Worm (Caenorhabditis elegans) whole organism, L4/young adult: ENCODE results near the gene moc-6.

Experiments
- W03F9.2 ChIP-seq: fragments of 150-350 bp; optimal IDR thresholded peaks from 2 replicates; lab custom pipeline; 2014; ENCODE audit warnings: missing biosample characterization, missing genetic modification characterization
- dao-5 ChIP-seq: sonication (generic microtip); optimal IDR thresholded peaks from 2 replicates; lab custom pipeline; 2016; ENCODE audit warnings: missing genotype, missing genetic modification characterization, moderate library complexity, missing compliant biosample characterization
- him-1 ChIP-seq: sonication (generic microtip); optimal IDR thresholded peaks from 2 replicates; lab custom pipeline; 2016; ENCODE audit warnings: missing genotype, missing genetic modification reagents, missing genetic modification characterization, missing compliant biosample characterization

moc-6 gene

ce11 chrIII:5218687-5219086, 22.9 kb downstream of the moc-6 start, which contains the start of gene ZC155.2:
ZC155.2 (plus strand) TSS chrIII:5218987.
- no peak for TF ChIP-seq him-1 (tag; lab: Kevin White, UChicago)

- TF ChIP-seq W03F9.2 (tag; lab: Kevin White, UChicago) (no peak), dao-5 (tag; lab: Kevin White, UChicago) (no peak), him-1 (tag; lab: Kevin White, UChicago) (no peak)
Measured at ce11 chrIII:5221820-5222219, 26.0 kb downstream of the moc-6 start.

ce11 chrIII:5222777-5223176, 27.0 kb downstream of the moc-6 start:
- TF ChIP-seq W03F9.2 (tag; lab: Kevin White, UChicago) (no peak), dao-5 (tag; lab: Kevin White, UChicago) (no peak), him-1 (tag; lab: Kevin White, UChicago) (no peak)

- TF ChIP-seq dao-5 (tag; lab: Kevin White, UChicago) (no peak), W03F9.2 (tag; lab: Kevin White, UChicago) (no peak), him-1 (tag; lab: Kevin White, UChicago) (no peak)
Measured at ce11 chrIII:5224908-5225307, 29.1 kb downstream of the moc-6 start.

- TF ChIP-seq W03F9.2 (tag; lab: Kevin White, UChicago) (peak; percentile 17), him-1 (tag; lab: Kevin White, UChicago) (no peak), dao-5 (tag; lab: Kevin White, UChicago) (no peak)
Measured at ce11 chrIII:5225321-5225720, 29.5 kb downstream of the moc-6 start, which contains the start of gene nex-1. nex-1 (plus strand) TSS chrIII:5225621.

ce11 chrIII:5227831-5228467, 32.2 kb downstream of the moc-6 start, which contains the start of the genes C34E10.12, C34E10.10 and atp-2:
C34E10.12 (minus strand) TSS chrIII:5227881.
C34E10.10 (minus strand) TSS chrIII:5227884.
atp-2 (plus strand) TSS chrIII:5228417.
- no peak for TF ChIP-seq dao-5 (tag; lab: Kevin White, UChicago)
- TF ChIP-seq W03F9.2 (tag; lab: Kevin White, UChicago), result peak; percentile 89
- TF ChIP-seq him-1 (tag; lab: Kevin White, UChicago), result peak; percentile 7

- no peak for TF ChIP-seq him-1 (tag; lab: Kevin White, UChicago)
- no peak for TF ChIP-seq dao-5 (tag; lab: Kevin White, UChicago)
- TF ChIP-seq W03F9.2 (tag; lab: Kevin White, UChicago), result no peak
Measured at ce11 chrIII:5228839-5229238, 33.0 kb downstream of the moc-6 start.

- no peak for TF ChIP-seq him-1 (tag; lab: Kevin White, UChicago)
- TF ChIP-seq W03F9.2 (tag; lab: Kevin White, UChicago), result no peak
- no peak for TF ChIP-seq dao-5 (tag; lab: Kevin White, UChicago)
Measured at ce11 chrIII:5229511-5230250, 33.9 kb downstream of the moc-6 start.

ce11 chrIII:5230415-5230814, 34.6 kb downstream of the moc-6 start, which contains the start of gene prmt-5:
prmt-5 (plus strand) TSS chrIII:5230555.
- TF ChIP-seq him-1 (tag; lab: Kevin White, UChicago) (no peak), dao-5 (tag; lab: Kevin White, UChicago) (no peak), W03F9.2 (tag; lab: Kevin White, UChicago) (no peak)

ce11 chrIII:5233140-5233539, 37.4 kb downstream of the moc-6 start:
- TF ChIP-seq W03F9.2 (tag; lab: Kevin White, UChicago), result no peak
- no peak for TF ChIP-seq dao-5 (tag; lab: Kevin White, UChicago)
- TF ChIP-seq him-1 (tag; lab: Kevin White, UChicago), result no peak

- TF ChIP-seq him-1 (tag; lab: Kevin White, UChicago) (no peak), W03F9.2 (tag; lab: Kevin White, UChicago) (no peak), dao-5 (tag; lab: Kevin White, UChicago) (no peak)
Measured at ce11 chrIII:5234312-5234711, 38.5 kb downstream of the moc-6 start, which contains the start of gene mrps-26. mrps-26 (plus strand) TSS chrIII:5234612.

- TF ChIP-seq him-1 (tag; lab: Kevin White, UChicago) (no peak), W03F9.2 (tag; lab: Kevin White, UChicago) (no peak), dao-5 (tag; lab: Kevin White, UChicago) (no peak)
Measured at ce11 chrIII:5236104-5236503, 40.3 kb downstream of the moc-6 start, which contains the start of gene prx-10. prx-10 (plus strand) TSS chrIII:5236404.

ce11 chrIII:5241854-5242253, 46.1 kb downstream of the moc-6 start:
- no peak for TF ChIP-seq W03F9.2 (tag; lab: Kevin White, UChicago)
- no peak for TF ChIP-seq him-1 (tag; lab: Kevin White, UChicago)
- TF ChIP-seq dao-5 (tag; lab: Kevin White, UChicago), result no peak
